Fruit fly (Drosophila melanogaster) whole organism, embryonic: ENCODE measurements around the gene path.

Experiments used
- Atf3 ChIP-seq: fragments of 200-800 bp; sonication (Bioruptor generic); optimal IDR thresholded peaks from 3 replicates; lab custom pipeline; 2016; ENCODE audit warnings: missing biosample characterization, missing genetic modification characterization
- CG10959 ChIP-seq: fragments of 200-800 bp; sonication (Bioruptor generic); IDR thresholded peaks from 2 replicates; pipeline ENCODE4 v1.3.6; 2022; ENCODE audit warnings: missing biosample characterization, missing genetic modification characterization
- CG12391 ChIP-seq: fragments of 200-800 bp; sonication (Bioruptor generic); optimal IDR thresholded peaks from 3 replicates; lab custom pipeline; 2018; ENCODE audit warnings: missing biosample characterization, mild to moderate bottlenecking, missing genetic modification characterization, moderate library complexity
- CG12659 ChIP-seq: fragments of 200-800 bp; sonication (Bioruptor generic); optimal IDR thresholded peaks from 3 replicates; lab custom pipeline; 2017; ENCODE audit warnings: mild to moderate bottlenecking, missing biosample characterization, missing genetic modification reagents, missing genetic modification characterization
- CG13123 ChIP-seq: fragments of 200-800 bp; sonication (Bioruptor generic); optimal IDR thresholded peaks from 2 replicates; lab custom pipeline; 2016; ENCODE audit warnings: missing biosample characterization, missing genetic modification characterization
- CG13424 ChIP-seq: fragments of 200-800 bp; sonication (Bioruptor generic); optimal IDR thresholded peaks from 2 replicates; lab custom pipeline; 2019; ENCODE audit warnings: missing biosample characterization, mild to moderate bottlenecking, missing genetic modification characterization, moderate library complexity
- CG14050 ChIP-seq: fragments of 200-800 bp; sonication (Bioruptor generic); IDR thresholded peaks from 3 replicates; pipeline ENCODE4 v1.3.6; 2022; ENCODE audit warnings: missing biosample characterization, missing genetic modification characterization
- CG17359 ChIP-seq: fragments of 200-800 bp; sonication (Bioruptor generic); optimal IDR thresholded peaks from 3 replicates; lab custom pipeline; 2018; ENCODE audit warnings: missing biosample characterization, mild to moderate bottlenecking, missing genetic modification characterization, moderate library complexity
- CG1792 ChIP-seq: fragments of 200-800 bp; sonication (Bioruptor generic); optimal IDR thresholded peaks from 2 replicates; lab custom pipeline; 2016; ENCODE audit warnings: missing biosample characterization, missing genetic modification characterization
- CG32772 ChIP-seq: fragments of 200-800 bp; sonication (Bioruptor generic); IDR thresholded peaks from 2 replicates; pipeline ENCODE4 v1.3.6; 2022; ENCODE audit warnings: missing biosample characterization, missing genetic modification characterization
- CG3407 ChIP-seq: fragments of 200-800 bp; sonication (Bioruptor generic); optimal IDR thresholded peaks from 2 replicates; lab custom pipeline; 2018; ENCODE audit warnings: missing biosample characterization, mild to moderate bottlenecking, missing genetic modification characterization
- CG34224 ChIP-seq: fragments of 200-800 bp; sonication (Bioruptor generic); IDR thresholded peaks from 3 replicates; pipeline ENCODE4 v1.3.6; 2022; ENCODE audit warnings: missing biosample characterization, missing genetic modification characterization; ENCODE audit not compliant: partially characterized antibody
- CG3995 ChIP-seq: fragments of 200-800 bp; sonication (Bioruptor generic); optimal IDR thresholded peaks from 3 replicates; lab custom pipeline; 2016; ENCODE audit warnings: missing biosample characterization, missing genetic modification characterization
- CG4282 ChIP-seq: fragments of 200-800 bp; sonication (Bioruptor generic); optimal IDR thresholded peaks from 2 replicates; lab custom pipeline; 2016; ENCODE audit warnings: missing biosample characterization, missing genetic modification characterization
- CG4424 ChIP-seq: fragments of 200-800 bp; sonication (Bioruptor generic); optimal IDR thresholded peaks from 3 replicates; lab custom pipeline; 2016; ENCODE audit warnings: missing biosample characterization, missing genetic modification characterization
- CG4730 ChIP-seq: fragments of 200-800 bp; sonication (Bioruptor generic); IDR thresholded peaks from 2 replicates; pipeline ENCODE4 v1.3.6; 2022; ENCODE audit warnings: missing biosample characterization, missing genetic modification characterization
- CG6765 ChIP-seq: fragments of 200-800 bp; sonication (Bioruptor generic); optimal IDR thresholded peaks from 3 replicates; lab custom pipeline; 2017; ENCODE audit warnings: missing biosample characterization, mild to moderate bottlenecking, missing genetic modification characterization
- CG7357 ChIP-seq: fragments of 200-800 bp; sonication (Bioruptor generic); IDR thresholded peaks from 3 replicates; pipeline ENCODE4 v1.3.6; 2022; ENCODE audit warnings: missing biosample characterization, missing genetic modification characterization
- CG7556 ChIP-seq: fragments of 200-800 bp; sonication (Bioruptor generic); optimal IDR thresholded peaks from 2 replicates; lab custom pipeline; 2017; ENCODE audit warnings: missing biosample characterization, mild to moderate bottlenecking, missing genetic modification characterization
- CG7839 ChIP-seq: fragments of 200-800 bp; sonication (Bioruptor generic); optimal IDR thresholded peaks from 3 replicates; lab custom pipeline; 2018; ENCODE audit warnings: missing biosample characterization, mild to moderate bottlenecking, missing genetic modification characterization, moderate library complexity
- CG9797 ChIP-seq: fragments of 200-800 bp; sonication (Bioruptor generic); optimal IDR thresholded peaks from 3 replicates; lab custom pipeline; 2018; ENCODE audit warnings: missing biosample characterization, mild to moderate bottlenecking, missing genetic modification characterization
- CTCF ChIP-seq: fragments of 200-800 bp; sonication (Bioruptor generic); optimal IDR thresholded peaks from 2 replicates; lab custom pipeline; 2017; ENCODE audit warnings: missing biosample characterization, mild to moderate bottlenecking, missing genetic modification characterization, moderate library complexity
- Dll ChIP-seq: fragments of 200-800 bp; sonication (Bioruptor generic); IDR thresholded peaks from 4 replicates; pipeline ENCODE4 v1.3.6; 2022; ENCODE audit warnings: missing biosample characterization, missing genetic modification characterization; ENCODE audit not compliant: partially characterized antibody
- Lhr ChIP-seq: fragments of 200-800 bp; sonication (Bioruptor generic); optimal IDR thresholded peaks from 3 replicates; lab custom pipeline; 2017; ENCODE audit warnings: mild to moderate bottlenecking, missing biosample characterization, missing genetic modification reagents, missing genetic modification characterization
- Scr ChIP-seq: fragments of 200-800 bp; sonication (Bioruptor generic); IDR thresholded peaks from 2 replicates; pipeline ENCODE4 v1.3.6; 2022; ENCODE audit warnings: missing biosample characterization, missing genetic modification characterization; ENCODE audit not compliant: partially characterized antibody
- Sox102F ChIP-seq: fragments of 200-800 bp; sonication (Bioruptor generic); optimal IDR thresholded peaks from 2 replicates; lab custom pipeline; 2018; ENCODE audit warnings: missing biosample characterization, mild to moderate bottlenecking, missing genetic modification characterization, moderate library complexity
- Sry-δ ChIP-seq: fragments of 200-800 bp; sonication (Bioruptor generic); optimal IDR thresholded peaks from 2 replicates; lab custom pipeline; 2016; ENCODE audit warnings: missing biosample characterization, missing genetic modification characterization
- ac ChIP-seq: fragments of 200-800 bp; sonication (Bioruptor generic); optimal IDR thresholded peaks from 3 replicates; lab custom pipeline; 2017; ENCODE audit warnings: missing biosample characterization, mild to moderate bottlenecking, missing genetic modification characterization
- ash1 ChIP-seq: fragments of 200-800 bp; sonication (Bioruptor generic); optimal IDR thresholded peaks from 2 replicates; lab custom pipeline; 2018; ENCODE audit warnings: missing biosample characterization, mild to moderate bottlenecking, missing genetic modification characterization
- bab2 ChIP-seq: fragments of 200-800 bp; sonication (Bioruptor generic); optimal IDR thresholded peaks from 2 replicates; lab custom pipeline; 2016; ENCODE audit warnings: missing biosample characterization, missing genetic modification characterization
- chm ChIP-seq: fragments of 200-800 bp; sonication (Bioruptor generic); IDR thresholded peaks from 2 replicates; pipeline ENCODE4 v1.3.6; 2022; ENCODE audit warnings: missing biosample characterization, missing genetic modification characterization
- ftz-f1 ChIP-seq: fragments of 200-800 bp; sonication (Bioruptor generic); optimal IDR thresholded peaks from 2 replicates; lab custom pipeline; 2016; ENCODE audit warnings: missing biosample characterization, missing genetic modification characterization
- gfzf ChIP-seq: fragments of 200-800 bp; sonication (Bioruptor generic); optimal IDR thresholded peaks from 2 replicates; lab custom pipeline; 2016; ENCODE audit warnings: missing biosample characterization, mild to moderate bottlenecking, missing genetic modification characterization, moderate library complexity
- grau ChIP-seq: fragments of 200-800 bp; optimal IDR thresholded peaks from 3 replicates; lab custom pipeline; 2019; ENCODE audit warnings: missing biosample characterization, mild to moderate bottlenecking, missing genetic modification characterization, moderate library complexity
- grn ChIP-seq: fragments of 200-800 bp; sonication (Bioruptor generic); optimal IDR thresholded peaks from 3 replicates; lab custom pipeline; 2017; ENCODE audit warnings: missing biosample characterization, missing genetic modification characterization
- gsb ChIP-seq: fragments of 200-800 bp; sonication (Bioruptor generic); IDR thresholded peaks from 2 replicates; pipeline ENCODE4 v1.3.6; 2022; ENCODE audit warnings: missing biosample characterization, missing genetic modification characterization
- kay ChIP-seq: fragments of 200-800 bp; sonication (Bioruptor generic); optimal IDR thresholded peaks from 2 replicates; lab custom pipeline; 2016; ENCODE audit warnings: missing biosample characterization, missing genetic modification characterization
- klu ChIP-seq: fragments of 200-800 bp; sonication (Bioruptor generic); IDR thresholded peaks from 2 replicates; pipeline ENCODE4 v1.3.6; 2022; ENCODE audit warnings: missing biosample characterization, missing genetic modification characterization
- lilli ChIP-seq: fragments of 200-800 bp; sonication (Bioruptor generic); optimal IDR thresholded peaks from 3 replicates; lab custom pipeline; 2016; ENCODE audit warnings: missing biosample characterization, missing genetic modification characterization
- nom ChIP-seq: fragments of 200-800 bp; sonication (Bioruptor generic); optimal IDR thresholded peaks from 2 replicates; lab custom pipeline; 2017; ENCODE audit warnings: missing biosample characterization, missing genetic modification characterization, mild to moderate bottlenecking, moderate library complexity, missing genetic modification reagents
- oc ChIP-seq: fragments of 200-800 bp; sonication (Bioruptor generic); optimal IDR thresholded peaks from 2 replicates; lab custom pipeline; 2018; ENCODE audit warnings: missing biosample characterization, mild to moderate bottlenecking, missing genetic modification characterization, moderate library complexity
- onecut ChIP-seq: fragments of 200-800 bp; sonication (Bioruptor generic); IDR thresholded peaks from 2 replicates; pipeline ENCODE4 v1.3.6; 2022; ENCODE audit warnings: missing biosample characterization, missing genetic modification characterization
- org-1 ChIP-seq: fragments of 200-800 bp; sonication (Bioruptor generic); optimal IDR thresholded peaks from 2 replicates; lab custom pipeline; 2017; ENCODE audit warnings: missing biosample characterization, missing genetic modification characterization
- pb ChIP-seq: fragments of 200-800 bp; sonication (Bioruptor generic); optimal IDR thresholded peaks from 3 replicates; lab custom pipeline; 2016; ENCODE audit warnings: missing biosample characterization, missing genetic modification characterization
- peb ChIP-seq: fragments of 200-800 bp; sonication (Bioruptor generic); IDR thresholded peaks from 2 replicates; pipeline ENCODE4 v1.3.6; 2022; ENCODE audit warnings: missing biosample characterization, missing genetic modification characterization
- schlank ChIP-seq: fragments of 200-800 bp; sonication (Bioruptor generic); optimal IDR thresholded peaks from 2 replicates; lab custom pipeline; 2018; ENCODE audit warnings: missing biosample characterization, mild to moderate bottlenecking, missing genetic modification characterization
- sim ChIP-seq: fragments of 200-800 bp; sonication (Bioruptor generic); IDR thresholded peaks from 2 replicates; pipeline ENCODE4 v1.3.6; 2022; ENCODE audit warnings: missing biosample characterization, missing genetic modification characterization
- sqz ChIP-seq: fragments of 200-800 bp; sonication (Bioruptor generic); optimal IDR thresholded peaks from 3 replicates; lab custom pipeline; 2018; ENCODE audit warnings: missing biosample characterization, mild to moderate bottlenecking, missing genetic modification characterization
- tll ChIP-seq, 2 experiments: fragments of 200-800 bp in 1 of 2; fragments of >200 bp in 1 of 2; sonication (Bioruptor generic) in 1 of 2; optimal IDR thresholded peaks; 2 replicates each; lab custom pipeline; 2017 to 2019; ENCODE audit warnings: missing biosample characterization in 2 of 2, missing genetic modification characterization in 2 of 2, mild to moderate bottlenecking in 1 of 2, moderate library complexity in 1 of 2
- zfh2 ChIP-seq: fragments of 200-800 bp; sonication (Bioruptor generic); optimal IDR thresholded peaks from 2 replicates; lab custom pipeline; 2016; ENCODE audit warnings: missing biosample characterization, missing genetic modification characterization

Gene path

dm6 chr3L:9451522-9452118 lies 53.5 kb downstream of the path start, which contains the start of the genes CG3448 and ghi (continued):
- peak; percentile 1 for TF ChIP-seq gfzf (GFP tag; lab: Kevin White, UChicago)
- TF ChIP-seq CG12659 (GFP tag; lab: Kevin White, UChicago): peak; percentile 70
- TF ChIP-seq CG32772: no peak
- no peak for TF ChIP-seq CG6765
- TF ChIP-seq Atf3: no peak
- TF ChIP-seq CG4424 (GFP tag; lab: Kevin White, UChicago): peak; percentile 75
- TF ChIP-seq CG12391: peak; percentile 57
- no peak for TF ChIP-seq gsb (GFP tag; lab: Robert Waterston, UW)
- TF ChIP-seq pb (GFP tag; lab: Kevin White, UChicago): no peak
- TF ChIP-seq Lhr: peak; percentile 13
- TF ChIP-seq Sry-δ (GFP tag; lab: Kevin White, UChicago): peak; percentile 63
- TF ChIP-seq Dll: peak; percentile 77
- TF ChIP-seq sim (GFP tag; lab: Robert Waterston, UW): no peak
- no peak for TF ChIP-seq CG3407
- TF ChIP-seq CG34224 (GFP tag; lab: Robert Waterston, UW): peak; percentile 74
- peak; percentile 67 for TF ChIP-seq zfh2
- peak; percentile 69 for TF ChIP-seq CG7839 (tag; lab: Kevin White, UChicago)
- no peak for TF ChIP-seq CG13123
- no peak for TF ChIP-seq ftz-f1 (GFP tag; lab: Kevin White, UChicago)
- no peak for TF ChIP-seq CG1792 (GFP tag; lab: Kevin White, UChicago)
- TF ChIP-seq CG3995 (GFP tag; lab: Kevin White, UChicago): peak; percentile 37
- TF ChIP-seq CG4282: no peak
- TF ChIP-seq schlank (tag; lab: Kevin White, UChicago): no peak
- TF ChIP-seq lilli (GFP tag; lab: Kevin White, UChicago): peak; percentile 59
- TF ChIP-seq bab2 (GFP tag; lab: Kevin White, UChicago): peak; percentile 8
- 0 out of 2 replicates have a peak, but pooled peaks have one; percentile 40 for TF ChIP-seq peb (GFP tag; lab: Robert Waterston, UW)
- TF ChIP-seq CG14050 (GFP tag; lab: Robert Waterston, UW): no peak
- TF ChIP-seq onecut (GFP tag; lab: Robert Waterston, UW): peak; percentile 54
- TF ChIP-seq CG17359 (tag; lab: Kevin White, UChicago): peak; percentile 73
- TF ChIP-seq nom (GFP tag; lab: Kevin White, UChicago): peak; percentile 46
- TF ChIP-seq ac (GFP tag; lab: Kevin White, UChicago): no peak
- TF ChIP-seq klu (GFP tag; lab: Robert Waterston, UW): no peak
- TF ChIP-seq oc: no peak
- TF ChIP-seq CG9797: peak; percentile 14
- peak; percentile 76 for TF ChIP-seq Scr (GFP tag; lab: Robert Waterston, UW)
- TF ChIP-seq grau: peak; percentile 53
- TF ChIP-seq chm: 0 out of 2 replicates have a peak, but pooled peaks have one; percentile 30
- TF ChIP-seq CG7357 (GFP tag; lab: Robert Waterston, UW): 0 out of 3 replicates have a peak, but pooled peaks have one; percentile 28
- TF ChIP-seq sqz (GFP tag; lab: Kevin White, UChicago): peak; percentile 55
- TF ChIP-seq CG10959 (GFP tag; lab: Robert Waterston, UW): no peak
- TF ChIP-seq tll (GFP tag; optimal IDR thresholded peaks at IDR 0.05; lab: Kevin White, UChicago): no peak
- TF ChIP-seq Sox102F: peak; percentile 52
- peak; percentile 62 for TF ChIP-seq CG7556 (GFP tag; lab: Kevin White, UChicago)
- TF ChIP-seq kay (GFP tag; lab: Kevin White, UChicago): peak; percentile 57
- 0 out of 2 replicates have a peak, but pooled peaks have one; percentile 41 for TF ChIP-seq CG4730
- TF ChIP-seq CG13424 (tag; lab: Kevin White, UChicago): peak; percentile 61
- TF ChIP-seq CTCF (GFP tag; lab: Kevin White, UChicago): peak; percentile 35
- no peak for TF ChIP-seq org-1 (GFP tag; lab: Kevin White, UChicago)
- TF ChIP-seq ash1 (GFP tag; lab: Kevin White, UChicago): no peak
- peak; percentile 1 for TF ChIP-seq grn (GFP tag; lab: Kevin White, UChicago)
